Fruit fly (Drosophila melanogaster) whole organism, embryonic: Measurements from ENCODE around the gene mRpS18B.
A peak's percentile ranks its signal among the peaks of the same experiment; 100 is the strongest.

Source experiments
- Adf1 ChIP-seq: fragments of 200-800 bp; sonication (Bioruptor generic); IDR thresholded peaks from 2 replicates; pipeline ENCODE4 v1.3.6; 2022; ENCODE audit warnings: missing biosample characterization, missing genetic modification characterization
- B-H1 ChIP-seq: fragments of 200-800 bp; sonication (Bioruptor generic); IDR thresholded peaks from 3 replicates; pipeline ENCODE4 v1.3.6; 2022; ENCODE audit warnings: missing biosample characterization, missing genetic modification characterization
- Bgb ChIP-seq: fragments of 200-800 bp; sonication (Bioruptor generic); IDR thresholded peaks from 2 replicates; pipeline ENCODE4 v1.3.6; 2022; ENCODE audit warnings: missing biosample characterization, missing genetic modification characterization; ENCODE audit not compliant: partially characterized antibody
- CG10321 ChIP-seq: fragments of 200-800 bp; sonication (Bioruptor generic); IDR thresholded peaks from 2 replicates; pipeline ENCODE4 v1.3.6; 2022; ENCODE audit warnings: missing biosample characterization, missing genetic modification characterization
- CG11560 ChIP-seq: fragments of 200-800 bp; sonication (Bioruptor generic); IDR thresholded peaks from 3 replicates; pipeline ENCODE4 v1.3.6; 2022; ENCODE audit warnings: missing biosample characterization, missing genetic modification characterization
- CG12236 ChIP-seq: fragments of 200-800 bp; sonication (Bioruptor generic); optimal IDR thresholded peaks from 2 replicates; lab custom pipeline; 2016; ENCODE audit warnings: missing biosample characterization, missing genetic modification characterization
- CG13775 ChIP-seq: fragments of 200-800 bp; sonication (Bioruptor generic); optimal IDR thresholded peaks from 3 replicates; lab custom pipeline; 2017; ENCODE audit warnings: missing biosample characterization, mild to moderate bottlenecking, missing genetic modification characterization
- CG14965 ChIP-seq: fragments of 200-800 bp; sonication (Bioruptor generic); optimal IDR thresholded peaks from 2 replicates; lab custom pipeline; 2016; ENCODE audit warnings: missing biosample characterization, missing genetic modification characterization, borderline replicate concordance
- CG16779 ChIP-seq: fragments of 200-800 bp; sonication (Bioruptor generic); IDR thresholded peaks from 2 replicates; pipeline ENCODE4 v1.3.6; 2022; ENCODE audit warnings: missing biosample characterization, missing genetic modification characterization
- CG17385 ChIP-seq: fragments of 200-800 bp; sonication (Bioruptor generic); optimal IDR thresholded peaks from 3 replicates; lab custom pipeline; 2018; ENCODE audit warnings: missing biosample characterization, mild to moderate bottlenecking, missing genetic modification characterization
- CG17829 ChIP-seq: fragments of 200-800 bp; optimal IDR thresholded peaks from 2 replicates; lab custom pipeline; 2019; ENCODE audit warnings: missing biosample characterization, mild to moderate bottlenecking, missing genetic modification characterization, moderate library complexity
- CG3281 ChIP-seq: fragments of 200-800 bp; sonication (Bioruptor generic); optimal IDR thresholded peaks from 3 replicates; lab custom pipeline; 2017; ENCODE audit warnings: missing biosample characterization, mild to moderate bottlenecking, missing genetic modification characterization
- CG3995 ChIP-seq: fragments of 200-800 bp; sonication (Bioruptor generic); optimal IDR thresholded peaks from 3 replicates; lab custom pipeline; 2016; ENCODE audit warnings: missing biosample characterization, missing genetic modification characterization
- CG4707 ChIP-seq: fragments of 200-800 bp; sonication (Bioruptor generic); optimal IDR thresholded peaks from 2 replicates; lab custom pipeline; 2018; ENCODE audit warnings: missing biosample characterization, mild to moderate bottlenecking, missing genetic modification characterization, moderate library complexity
- CG5245 ChIP-seq: fragments of 200-800 bp; sonication (Bioruptor generic); optimal IDR thresholded peaks from 3 replicates; lab custom pipeline; 2016; ENCODE audit warnings: missing biosample characterization, missing genetic modification characterization
- CG8089 ChIP-seq: fragments of 200-800 bp; sonication (Bioruptor generic); optimal IDR thresholded peaks from 3 replicates; lab custom pipeline; 2016; ENCODE audit warnings: missing biosample characterization, missing genetic modification characterization
- CG9609 ChIP-seq: fragments of 200-800 bp; sonication (Bioruptor generic); optimal IDR thresholded peaks from 3 replicates; lab custom pipeline; 2016; ENCODE audit warnings: missing biosample characterization, missing genetic modification characterization
- CoRest ChIP-seq: fragments of 200-800 bp; sonication (Bioruptor generic); optimal IDR thresholded peaks from 3 replicates; lab custom pipeline; 2018; ENCODE audit warnings: missing biosample characterization, mild to moderate bottlenecking, missing genetic modification characterization, moderate library complexity
- Dp ChIP-seq: fragments of 200-800 bp; sonication (Bioruptor generic); optimal IDR thresholded peaks from 2 replicates; lab custom pipeline; 2018; ENCODE audit warnings: missing biosample characterization, mild to moderate bottlenecking, missing genetic modification characterization, moderate library complexity
- ERR ChIP-seq: fragments of 200-800 bp; sonication (Bioruptor generic); optimal IDR thresholded peaks from 2 replicates; lab custom pipeline; 2016; ENCODE audit warnings: missing biosample characterization, missing genetic modification characterization
- Fer1 ChIP-seq: fragments of 200-800 bp; sonication (Bioruptor generic); optimal IDR thresholded peaks from 2 replicates; lab custom pipeline; 2017; ENCODE audit warnings: missing biosample characterization, mild to moderate bottlenecking, missing genetic modification characterization
- HLH54F ChIP-seq: fragments of 200-800 bp; sonication (Bioruptor generic); optimal IDR thresholded peaks from 3 replicates; lab custom pipeline; 2016; ENCODE audit warnings: missing biosample characterization, missing genetic modification characterization
- Kr ChIP-seq: fragments of 200-800 bp; sonication (Bioruptor generic); optimal IDR thresholded peaks from 2 replicates; lab custom pipeline; 2017; ENCODE audit warnings: missing biosample characterization, mild to moderate bottlenecking, missing genetic modification characterization
- Lpt ChIP-seq: fragments of >200 bp; optimal IDR thresholded peaks from 2 replicates; lab custom pipeline; 2018; ENCODE audit warnings: missing biosample characterization, missing genetic modification characterization
- MESR4 ChIP-seq: fragments of 200-800 bp; sonication (Bioruptor generic); optimal IDR thresholded peaks from 2 replicates; lab custom pipeline; 2018; ENCODE audit warnings: missing biosample characterization, mild to moderate bottlenecking, missing genetic modification characterization, moderate library complexity
- Mad ChIP-seq: fragments of 200-800 bp; sonication (Bioruptor generic); optimal IDR thresholded peaks from 2 replicates; lab custom pipeline; 2016; ENCODE audit warnings: missing biosample characterization, missing genetic modification characterization
- NC2β ChIP-seq: fragments of 200-800 bp; sonication (Bioruptor generic); optimal IDR thresholded peaks from 2 replicates; lab custom pipeline; 2016; ENCODE audit warnings: missing biosample characterization, missing genetic modification characterization
- Oaz ChIP-seq: fragments of 200-800 bp; sonication (Bioruptor generic); IDR thresholded peaks from 2 replicates; pipeline ENCODE4 v1.3.6; 2022; ENCODE audit warnings: missing biosample characterization, missing genetic modification characterization
- Side ChIP-seq: fragments of 200-800 bp; sonication (Bioruptor generic); optimal IDR thresholded peaks from 2 replicates; lab custom pipeline; 2016; ENCODE audit warnings: missing biosample characterization, missing genetic modification characterization
- Sox100B ChIP-seq: fragments of 200-800 bp; sonication (Bioruptor generic); optimal IDR thresholded peaks from 3 replicates; lab custom pipeline; 2018; ENCODE audit warnings: missing biosample characterization, mild to moderate bottlenecking, missing genetic modification characterization
- Xbp1 ChIP-seq: fragments of 200-800 bp; sonication (Bioruptor generic); optimal IDR thresholded peaks from 3 replicates; lab custom pipeline; 2016; ENCODE audit warnings: missing biosample characterization, mild to moderate bottlenecking, missing genetic modification characterization
- ac ChIP-seq: fragments of 200-800 bp; sonication (Bioruptor generic); optimal IDR thresholded peaks from 3 replicates; lab custom pipeline; 2017; ENCODE audit warnings: missing biosample characterization, mild to moderate bottlenecking, missing genetic modification characterization
- al ChIP-seq: fragments of 200-800 bp; sonication (Bioruptor generic); IDR thresholded peaks from 2 replicates; pipeline ENCODE4 v1.3.6; 2022; ENCODE audit warnings: missing biosample characterization, missing genetic modification characterization
- bab2 ChIP-seq: fragments of 200-800 bp; sonication (Bioruptor generic); optimal IDR thresholded peaks from 2 replicates; lab custom pipeline; 2016; ENCODE audit warnings: missing biosample characterization, missing genetic modification characterization
- bigmax ChIP-seq: fragments of 200-800 bp; sonication (Bioruptor generic); optimal IDR thresholded peaks from 2 replicates; lab custom pipeline; 2018; ENCODE audit warnings: missing biosample characterization, mild to moderate bottlenecking, missing genetic modification characterization
- crp ChIP-seq, 2 experiments: fragments of 200-800 bp; sonication (Bioruptor generic); optimal IDR thresholded peaks; 2 replicates in 1 of 2; 3 replicates in 1 of 2; lab custom pipeline; 2017; ENCODE audit warnings: missing biosample characterization in 2 of 2, missing genetic modification characterization in 2 of 2, mild to moderate bottlenecking in 1 of 2, moderate library complexity in 1 of 2
- da ChIP-seq: fragments of 200-800 bp; sonication (Bioruptor generic); optimal IDR thresholded peaks from 2 replicates; lab custom pipeline; 2016; ENCODE audit warnings: missing biosample characterization, missing genetic modification characterization
- dan ChIP-seq: fragments of 200-800 bp; sonication (Bioruptor generic); IDR thresholded peaks from 2 replicates; pipeline ENCODE4 v1.3.6; 2022; ENCODE audit warnings: missing biosample characterization, missing genetic modification characterization
- dmrt11E ChIP-seq: fragments of 200-800 bp; sonication (Bioruptor generic); optimal IDR thresholded peaks from 3 replicates; lab custom pipeline; 2018; ENCODE audit warnings: missing biosample characterization, mild to moderate bottlenecking, missing genetic modification characterization, moderate library complexity
- eyg ChIP-seq: fragments of 200-800 bp; sonication (Bioruptor generic); optimal IDR thresholded peaks from 3 replicates; lab custom pipeline; 2016; ENCODE audit warnings: missing biosample characterization, missing genetic modification characterization
- grn ChIP-seq: fragments of 200-800 bp; sonication (Bioruptor generic); optimal IDR thresholded peaks from 3 replicates; lab custom pipeline; 2017; ENCODE audit warnings: missing biosample characterization, missing genetic modification characterization
- gsb ChIP-seq: fragments of 200-800 bp; sonication (Bioruptor generic); IDR thresholded peaks from 2 replicates; pipeline ENCODE4 v1.3.6; 2022; ENCODE audit warnings: missing biosample characterization, missing genetic modification characterization
- gt ChIP-seq: fragments of 200-800 bp; sonication (Bioruptor generic); IDR thresholded peaks from 2 replicates; pipeline ENCODE4 v1.3.6; 2022; ENCODE audit warnings: missing biosample characterization, missing genetic modification characterization
- jing ChIP-seq: fragments of 200-800 bp; sonication (Bioruptor generic); optimal IDR thresholded peaks from 2 replicates; lab custom pipeline; 2018; ENCODE audit warnings: missing biosample characterization, mild to moderate bottlenecking, missing genetic modification characterization
- nau ChIP-seq: fragments of 200-800 bp; sonication (Bioruptor generic); optimal IDR thresholded peaks from 3 replicates; lab custom pipeline; 2017; ENCODE audit warnings: missing biosample characterization, mild to moderate bottlenecking, missing genetic modification characterization, missing genetic modification reagents
- nmo ChIP-seq: fragments of 200-800 bp; sonication (Bioruptor generic); optimal IDR thresholded peaks from 2 replicates; lab custom pipeline; 2018; ENCODE audit warnings: missing biosample characterization, mild to moderate bottlenecking, missing genetic modification characterization, moderate library complexity
- pan ChIP-seq, 4 experiments: fragments of >200 bp in 3 of 4; fragments of 200-800 bp in 1 of 4; sonication (Bioruptor generic) in 1 of 4; optimal IDR thresholded peaks in 3 of 4; IDR thresholded peaks in 1 of 4; 2 replicates each; pipeline versions ENCODE4 v1.3.6 to Lab custom; 2017 to 2022; ENCODE audit warnings: missing biosample characterization in 2 of 4, missing genetic modification characterization in 2 of 4, mixed read lengths in 1 of 4
- run ChIP-seq: fragments of 200-800 bp; sonication (Bioruptor generic); optimal IDR thresholded peaks from 3 replicates; lab custom pipeline; 2018; ENCODE audit warnings: missing biosample characterization, mild to moderate bottlenecking, missing genetic modification characterization
- so ChIP-seq: fragments of 200-800 bp; sonication (Bioruptor generic); IDR thresholded peaks from 3 replicates; pipeline ENCODE4 v1.3.6; 2022; ENCODE audit warnings: missing biosample characterization, missing genetic modification characterization
- tup ChIP-seq: fragments of 200-800 bp; sonication (Bioruptor generic); optimal IDR thresholded peaks from 2 replicates; lab custom pipeline; 2016; ENCODE audit warnings: missing biosample characterization, mild to moderate bottlenecking, missing genetic modification characterization, moderate library complexity

Gene mRpS18B

DNA sequence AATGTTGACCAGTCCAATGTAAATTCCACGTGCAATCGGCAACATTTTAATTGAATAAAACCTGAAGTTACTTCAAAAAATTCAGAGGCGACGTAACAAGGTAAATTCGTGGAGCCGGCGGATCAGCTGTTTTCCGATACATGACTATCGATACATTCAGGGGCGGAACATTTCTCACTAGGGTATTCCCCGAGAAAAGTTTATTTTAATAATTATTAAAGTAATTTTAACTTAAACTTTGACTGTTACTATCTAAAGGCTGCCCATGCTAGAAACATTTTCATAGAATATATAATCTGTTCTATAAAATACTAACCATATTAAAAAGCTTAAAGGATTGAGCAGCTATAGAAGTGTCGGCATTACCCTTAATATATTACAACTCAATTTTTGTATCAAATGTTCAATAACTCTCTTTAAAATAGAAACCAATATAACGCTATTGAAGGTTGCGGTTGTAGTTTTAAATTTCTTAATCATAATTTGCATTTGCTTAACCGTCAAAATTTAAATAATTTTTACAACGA lies at the start of gene mRpS18B, which contains the start of gene Kua (continued):
- TF ChIP-seq nmo (GFP tag; lab: Kevin White, UChicago) (peak; percentile 65), pan (optimal IDR thresholded peaks at IDR 0.05; lab: Kevin White, UChicago) (no peak), pan (GFP tag; optimal IDR thresholded peaks at IDR 0.05 in 1 of 2, IDR thresholded peaks at IDR 0.05 in 1 of 2) (peak in 1 of 2 experiments; percentile 63), CG14965 (GFP tag; lab: Kevin White, UChicago) (no peak), tup (GFP tag; lab: Kevin White, UChicago) (no peak), CG3995 (GFP tag; lab: Kevin White, UChicago) (no peak), ac (GFP tag; lab: Kevin White, UChicago) (no peak), MESR4 (peak; percentile 40), grn (GFP tag; lab: Kevin White, UChicago) (no peak), CG17829 (tag; lab: Kevin White, UChicago) (peak; percentile 63), Xbp1 (GFP tag; lab: Kevin White, UChicago) (peak; percentile 65), Dp (GFP tag; lab: Kevin White, UChicago) (peak; percentile 2), nau (GFP tag; lab: Kevin White, UChicago) (no peak), CG11560 (tag; lab: Robert Waterston, UW) (no peak), CG17385 (peak; percentile 38), Sox100B (GFP tag; lab: Kevin White, UChicago) (peak; percentile 62), CoRest (peak; percentile 83), Fer1 (GFP tag; lab: Kevin White, UChicago) (peak; percentile 26), crp (GFP tag; optimal IDR thresholded peaks at IDR 0.05; lab: Kevin White, UChicago) (peak; percentile 64 to 94), CG8089 (GFP tag; lab: Kevin White, UChicago) (no peak), so (no peak), gsb (GFP tag; lab: Robert Waterston, UW) (no peak), gt (GFP tag; lab: Robert Waterston, UW) (no peak), Adf1 (GFP tag; lab: Robert Waterston, UW) (peak; percentile 12; the same call in 1 of the 2 replicates), Lpt (GFP tag; lab: Kevin White, UChicago) (no peak), ERR (GFP tag; lab: Kevin White, UChicago) (no peak), bigmax (GFP tag; lab: Kevin White, UChicago) (no peak), al (GFP tag; lab: Robert Waterston, UW) (peak; percentile 42; the same call in 1 of the 2 replicates), run (tag; lab: Kevin White, UChicago) (no peak), jing (no peak), NC2β (GFP tag; lab: Kevin White, UChicago) (no peak), da (no peak), CG10321 (no peak), CG16779 (GFP tag; lab: Robert Waterston, UW) (no peak), bab2 (GFP tag; lab: Kevin White, UChicago) (no peak), eyg (no peak), CG13775 (peak; percentile 59), B-H1 (peak; percentile 28; the same call in 1 of the 3 replicates), Oaz (GFP tag; lab: Robert Waterston, UW) (no peak), Kr (GFP tag; lab: Kevin White, UChicago) (no peak), Side (GFP tag; lab: Kevin White, UChicago) (no peak), CG12236 (no peak), Bgb (GFP tag; lab: Robert Waterston, UW) (peak; percentile 70), CG5245 (GFP tag; lab: Kevin White, UChicago) (no peak), dmrt11E (tag; lab: Kevin White, UChicago) (peak; percentile 58), CG9609 (GFP tag; lab: Kevin White, UChicago) (no peak), HLH54F (GFP tag; lab: Kevin White, UChicago) (no peak), CG4707 (GFP tag; lab: Kevin White, UChicago) (no peak), CG3281 (peak; percentile 50), Mad (GFP tag; lab: Kevin White, UChicago) (peak; percentile 0), dan (GFP tag; lab: Robert Waterston, UW) (no peak)
